Worm (Caenorhabditis elegans) whole organism, L4/young adult: ENCODE results near the gene Y43F8C.5.

Source experiments
- W03F9.2 ChIP-seq: fragments of 150-350 bp; optimal IDR thresholded peaks from 2 replicates; lab custom pipeline; 2014; ENCODE audit warnings: missing biosample characterization, missing genetic modification characterization
- dao-5 ChIP-seq: sonication (generic microtip); optimal IDR thresholded peaks from 2 replicates; lab custom pipeline; 2016; ENCODE audit warnings: missing genotype, missing genetic modification characterization, moderate library complexity, missing compliant biosample characterization
- him-1 ChIP-seq: sonication (generic microtip); optimal IDR thresholded peaks from 2 replicates; lab custom pipeline; 2016; ENCODE audit warnings: missing genotype, missing genetic modification reagents, missing genetic modification characterization, missing compliant biosample characterization

DNA sequence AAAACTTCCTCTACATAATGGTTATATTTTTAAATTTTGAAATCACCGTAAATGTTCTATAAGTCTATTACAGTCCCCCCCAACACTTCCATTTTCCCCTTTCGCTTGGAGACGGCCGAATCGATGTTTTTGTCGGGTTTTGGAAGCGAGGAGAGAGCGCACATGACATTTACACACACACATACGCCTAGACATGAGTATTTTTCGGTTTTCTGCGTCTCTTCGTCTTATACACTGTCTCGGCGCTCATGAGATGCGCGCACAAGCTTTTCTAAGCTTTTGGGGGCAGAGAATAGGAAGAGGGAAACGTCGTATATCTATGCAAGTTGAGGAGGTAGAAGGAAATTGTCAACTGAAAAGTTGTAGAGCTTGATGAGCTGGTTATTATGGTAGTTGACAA is 12.3 kb downstream of the Y43F8C.5 start:
- TF ChIP-seq W03F9.2 (tag; lab: Kevin White, UChicago) (no peak), him-1 (tag; lab: Kevin White, UChicago) (no peak), dao-5 (no peak)
